Worm (Caenorhabditis elegans): ENCODE results near the gene nhr-67.
A peak's percentile ranks its signal among the peaks of the same experiment; 100 is the strongest.

Gene nhr-67

ce11 chrIV:11142314-11143227, 27.0 kb upstream of the nhr-67 start, which contains the start of gene skih-2 (continued):
- TF ChIP-seq tlp-1 (tag; optimal IDR thresholded peaks at IDR 0.05) (no peak), zag-1 (tag; optimal IDR thresholded peaks at IDR 0.05) (peak; percentile 58), ceh-82 (tag; optimal IDR thresholded peaks at IDR 0.05) (peak in 2 of 3 experiments; percentile 12 to 41), unc-62 (GFP tag; optimal IDR thresholded peaks at IDR 0.05) (no peak), snpc-4 (tag; optimal IDR thresholded peaks at IDR 0.05) (peak; percentile 20), ets-5 (GFP tag; IDR thresholded peaks at IDR 0.05) (no peak), lin-13 (GFP tag; optimal IDR thresholded peaks at IDR 0.05) (no peak), nhr-20 (tag; optimal IDR thresholded peaks at IDR 0.05) (peak; percentile 36), dpl-1 (GFP tag; optimal IDR thresholded peaks at IDR 0.05) (peak; percentile 92 to 95 (median 93)), xbp-1 (tag; optimal IDR thresholded peaks at IDR 0.05) (peak; percentile 78), ceh-90 (tag; optimal IDR thresholded peaks at IDR 0.05) (no peak), egl-27 (tag; optimal IDR thresholded peaks at IDR 0.05) (no peak), vab-15 (tag; optimal IDR thresholded peaks at IDR 0.05) (no peak), mab-9 (GFP tag; IDR thresholded peaks at IDR 0.05) (no peak), isw-1 (GFP tag; IDR thresholded peaks at IDR 0.05) (peak; percentile 26), nhr-76 (tag; optimal IDR thresholded peaks at IDR 0.05) (no peak), alr-1 (tag; optimal IDR thresholded peaks at IDR 0.05; ENCODE audit: borderline replicate concordance) (no peak), F16B12.6 (tag; optimal IDR thresholded peaks at IDR 0.05) (peak; percentile 88), mdl-1 (tag; optimal IDR thresholded peaks at IDR 0.05) (no peak), sup-37 (GFP tag; optimal IDR thresholded peaks at IDR 0.05) (no peak), C34B4.2 (tag; optimal IDR thresholded peaks at IDR 0.05) (no peak), unc-86 (tag; optimal IDR thresholded peaks at IDR 0.05) (no peak), ztf-4 (tag; optimal IDR thresholded peaks at IDR 0.05) (no peak), unc-30 (tag; optimal IDR thresholded peaks at IDR 0.05) (no peak), lin-39 (tag; optimal IDR thresholded peaks at IDR 0.05) (peak; percentile 18), aly-2 (tag; optimal IDR thresholded peaks at IDR 0.05) (no peak), nhr-237 (tag; optimal IDR thresholded peaks at IDR 0.05) (no peak), lin-15B (tag; optimal IDR thresholded peaks at IDR 0.05) (peak; percentile 32), lin-14 (GFP tag; optimal IDR thresholded peaks at IDR 0.05) (no peak), nhr-12 (tag; optimal IDR thresholded peaks at IDR 0.05) (no peak), ceh-63 (GFP tag; optimal IDR thresholded peaks at IDR 0.05) (no peak), nhr-11 (tag; optimal IDR thresholded peaks at IDR 0.05) (no peak), fos-1 (tag; optimal IDR thresholded peaks at IDR 0.05) (no peak), aha-1 (tag; optimal IDR thresholded peaks at IDR 0.05) (no peak), nhr-71 (tag; optimal IDR thresholded peaks at IDR 0.05) (peak; percentile 64), efl-1 (optimal IDR thresholded peaks at IDR 0.05) (peak; percentile 85 to 93), efl-1 (GFP tag; optimal IDR thresholded peaks at IDR 0.05 in 1 of 2) (peak; percentile 95 to 99)

ce11 chrIV:11143228-11143444, 26.4 kb upstream of the nhr-67 start, which contains the start of gene F01G4.4:
TSS of gene F01G4.4 (plus strand) at chrIV:11143345.
- TF ChIP-seq ceh-90 (tag; optimal IDR thresholded peaks at IDR 0.05) (no peak), lin-35 (GFP tag; optimal IDR thresholded peaks at IDR 0.05) (no peak), C34B4.2 (tag; optimal IDR thresholded peaks at IDR 0.05) (no peak), grh-1 (GFP tag; IDR thresholded peaks at IDR 0.05) (no peak), sox-4 (tag; optimal IDR thresholded peaks at IDR 0.05) (no peak), efl-3 (GFP tag; optimal IDR thresholded peaks at IDR 0.05) (no peak), tbx-2 (tag; optimal IDR thresholded peaks at IDR 0.05) (no peak), elt-3 (tag; optimal IDR thresholded peaks at IDR 0.05) (no peak), nhr-28 (tag; optimal IDR thresholded peaks at IDR 0.05) (no peak), fkh-10 (GFP tag; optimal IDR thresholded peaks at IDR 0.05) (no peak), alr-1 (tag; optimal IDR thresholded peaks at IDR 0.05; ENCODE audit: borderline replicate concordance) (no peak), unc-86 (tag; optimal IDR thresholded peaks at IDR 0.05) (no peak), mab-9 (GFP tag; IDR thresholded peaks at IDR 0.05) (no peak), nhr-85 (tag) (no peak), tlp-1 (tag; optimal IDR thresholded peaks at IDR 0.05) (no peak), lir-3 (tag; optimal IDR thresholded peaks at IDR 0.05; ENCODE audit: poor library complexity) (no peak), fkh-8 (tag; optimal IDR thresholded peaks at IDR 0.05) (no peak), blmp-1 (tag; optimal IDR thresholded peaks at IDR 0.05) (no peak), lsy-2 (tag; optimal IDR thresholded peaks at IDR 0.05) (no peak), irx-1 (tag; optimal IDR thresholded peaks at IDR 0.05) (no peak)
